Fruit fly (Drosophila melanogaster) whole organism, embryonic: Measurements from ENCODE around the gene Or67a.

ENCODE experiments used
- B-H2 ChIP-seq: fragments of 200-800 bp; sonication (Bioruptor generic); optimal IDR thresholded peaks from 2 replicates; lab custom pipeline; 2018; ENCODE audit warnings: missing biosample characterization, mild to moderate bottlenecking, missing genetic modification characterization
- Blimp-1 ChIP-seq: fragments of 200-800 bp; sonication (Bioruptor generic); optimal IDR thresholded peaks from 3 replicates; lab custom pipeline; 2018; ENCODE audit warnings: missing biosample characterization, missing genetic modification characterization, mild to moderate bottlenecking, moderate library complexity, missing genetic modification reagents
- CG10209 ChIP-seq: fragments of 200-800 bp; sonication (Bioruptor generic); optimal IDR thresholded peaks from 3 replicates; lab custom pipeline; 2017; ENCODE audit warnings: missing biosample characterization, mild to moderate bottlenecking, missing genetic modification characterization, missing genetic modification reagents
- CG10321 ChIP-seq: fragments of 200-800 bp; sonication (Bioruptor generic); IDR thresholded peaks from 2 replicates; pipeline ENCODE4 v1.3.6; 2022; ENCODE audit warnings: missing biosample characterization, missing genetic modification characterization
- CG12744 ChIP-seq: fragments of 200-800 bp; sonication (Bioruptor generic); optimal IDR thresholded peaks from 2 replicates; lab custom pipeline; 2016; ENCODE audit warnings: missing biosample characterization, missing genetic modification characterization
- CG12769 ChIP-seq: fragments of 200-800 bp; sonication (Bioruptor generic); optimal IDR thresholded peaks from 2 replicates; lab custom pipeline; 2019; ENCODE audit warnings: missing biosample characterization, mild to moderate bottlenecking, missing genetic modification characterization, moderate library complexity
- CG1647 ChIP-seq: fragments of 200-800 bp; sonication (Bioruptor generic); optimal IDR thresholded peaks from 3 replicates; lab custom pipeline; 2016; ENCODE audit warnings: missing biosample characterization, missing genetic modification characterization
- CG17802 ChIP-seq: fragments of 200-800 bp; sonication (Bioruptor generic); optimal IDR thresholded peaks from 2 replicates; lab custom pipeline; 2018; ENCODE audit warnings: missing biosample characterization, mild to moderate bottlenecking, missing genetic modification characterization, moderate library complexity
- CG18262 ChIP-seq: fragments of 200-800 bp; optimal IDR thresholded peaks from 3 replicates; lab custom pipeline; 2019; ENCODE audit warnings: missing biosample characterization, mild to moderate bottlenecking, missing genetic modification characterization, moderate library complexity
- CG1832 ChIP-seq: fragments of 200-800 bp; sonication (Bioruptor generic); optimal IDR thresholded peaks from 2 replicates; lab custom pipeline; 2017; ENCODE audit warnings: missing biosample characterization, mild to moderate bottlenecking, missing genetic modification characterization, inconsistent platforms
- CG18764 ChIP-seq: fragments of 200-800 bp; sonication (Bioruptor generic); optimal IDR thresholded peaks from 3 replicates; lab custom pipeline; 2016; ENCODE audit warnings: missing biosample characterization, missing genetic modification characterization
- CG2712 ChIP-seq: fragments of 200-800 bp; optimal IDR thresholded peaks from 3 replicates; lab custom pipeline; 2019; ENCODE audit warnings: missing biosample characterization, mild to moderate bottlenecking, missing genetic modification characterization, moderate library complexity
- CG3065 ChIP-seq: fragments of 200-800 bp; sonication (Bioruptor generic); optimal IDR thresholded peaks from 2 replicates; lab custom pipeline; 2016; ENCODE audit warnings: missing biosample characterization, missing genetic modification characterization
- CG32772 ChIP-seq: fragments of 200-800 bp; sonication (Bioruptor generic); IDR thresholded peaks from 2 replicates; pipeline ENCODE4 v1.3.6; 2022; ENCODE audit warnings: missing biosample characterization, missing genetic modification characterization
- CG33557 ChIP-seq: fragments of 200-800 bp; sonication (Bioruptor generic); optimal IDR thresholded peaks from 2 replicates; lab custom pipeline; 2019; ENCODE audit warnings: missing biosample characterization, mild to moderate bottlenecking, missing genetic modification characterization, moderate library complexity
- CG3407 ChIP-seq: fragments of 200-800 bp; sonication (Bioruptor generic); optimal IDR thresholded peaks from 2 replicates; lab custom pipeline; 2018; ENCODE audit warnings: missing biosample characterization, mild to moderate bottlenecking, missing genetic modification characterization
- CG4730 ChIP-seq: fragments of 200-800 bp; sonication (Bioruptor generic); IDR thresholded peaks from 2 replicates; pipeline ENCODE4 v1.3.6; 2022; ENCODE audit warnings: missing biosample characterization, missing genetic modification characterization
- CG7357 ChIP-seq: fragments of 200-800 bp; sonication (Bioruptor generic); IDR thresholded peaks from 3 replicates; pipeline ENCODE4 v1.3.6; 2022; ENCODE audit warnings: missing biosample characterization, missing genetic modification characterization
- Dad ChIP-seq: fragments of 200-800 bp; sonication (Bioruptor generic); optimal IDR thresholded peaks from 3 replicates; lab custom pipeline; 2016; ENCODE audit warnings: missing biosample characterization, missing genetic modification characterization
- E2f2 ChIP-seq: fragments of 200-800 bp; sonication (Bioruptor generic); IDR thresholded peaks from 2 replicates; pipeline ENCODE4 v1.3.6; 2022; ENCODE audit warnings: missing biosample characterization, missing genetic modification characterization
- Ets65A ChIP-seq: fragments of 200-800 bp; sonication (Bioruptor generic); peaks from one replicate; lab custom pipeline; 2016; ENCODE audit warnings: missing biosample characterization, missing genetic modification characterization
- Hr78 ChIP-seq, 2 experiments: fragments of 200-800 bp in 1 of 2; fragments of >200 bp in 1 of 2; sonication (Bioruptor generic) in 1 of 2; optimal IDR thresholded peaks; 2 replicates each; lab custom pipeline; 2017 to 2019; ENCODE audit warnings: missing biosample characterization in 2 of 2, missing genetic modification characterization in 2 of 2, mild to moderate bottlenecking in 1 of 2, moderate library complexity in 1 of 2
- Med ChIP-seq: fragments of 200-800 bp; sonication (Bioruptor generic); peaks from one replicate; lab custom pipeline; 2016; ENCODE audit warnings: missing biosample characterization, missing genetic modification characterization, mild to moderate bottlenecking, inconsistent platforms, moderate library complexity
- Myb ChIP-seq: fragments of 200-800 bp; sonication (Bioruptor generic); optimal IDR thresholded peaks from 2 replicates; lab custom pipeline; 2016; ENCODE audit warnings: missing biosample characterization, missing genetic modification characterization
- Nf-YA ChIP-seq: fragments of 200-800 bp; sonication (Bioruptor generic); IDR thresholded peaks from 2 replicates; pipeline ENCODE4 v1.3.6; 2022; ENCODE audit warnings: missing biosample characterization, missing genetic modification characterization
- Nf-YC ChIP-seq: fragments of 200-800 bp; optimal IDR thresholded peaks from 3 replicates; lab custom pipeline; 2019; ENCODE audit warnings: missing biosample characterization, mild to moderate bottlenecking, missing genetic modification characterization, moderate library complexity
- Spps ChIP-seq: fragments of 200-800 bp; sonication (Bioruptor generic); optimal IDR thresholded peaks from 2 replicates; lab custom pipeline; 2018; ENCODE audit warnings: missing biosample characterization, mild to moderate bottlenecking, missing genetic modification characterization
- Stat92E ChIP-seq, 3 experiments: fragments of >200 bp in 2 of 3; fragments of 200-800 bp in 1 of 3; sonication (Bioruptor generic) in 1 of 3; optimal IDR thresholded peaks; 2 replicates each; lab custom pipeline; 2017 to 2019; ENCODE audit warnings: missing biosample characterization in 3 of 3, missing genetic modification characterization in 3 of 3, mild to moderate bottlenecking in 1 of 3, moderate library complexity in 1 of 3
- Usf ChIP-seq: fragments of 200-800 bp; sonication (Bioruptor generic); optimal IDR thresholded peaks from 2 replicates; lab custom pipeline; 2017; ENCODE audit warnings: missing genotype, missing biosample characterization, missing genetic modification characterization
- aop ChIP-seq: fragments of 200-800 bp; sonication (Bioruptor generic); IDR thresholded peaks from 2 replicates; pipeline ENCODE4 v1.3.6; 2022; ENCODE audit warnings: missing biosample characterization, missing genetic modification characterization
- chm ChIP-seq: fragments of 200-800 bp; sonication (Bioruptor generic); IDR thresholded peaks from 2 replicates; pipeline ENCODE4 v1.3.6; 2022; ENCODE audit warnings: missing biosample characterization, missing genetic modification characterization
- corto ChIP-seq: fragments of 200-800 bp; sonication (Bioruptor generic); optimal IDR thresholded peaks from 2 replicates; lab custom pipeline; 2016; ENCODE audit warnings: missing biosample characterization, mild to moderate bottlenecking, missing genetic modification characterization, moderate library complexity
- en ChIP-seq: fragments of 200-800 bp; sonication (Bioruptor generic); optimal IDR thresholded peaks from 2 replicates; lab custom pipeline; 2016; ENCODE audit warnings: missing biosample characterization, missing genetic modification characterization
- fd96Cb ChIP-seq: fragments of 200-800 bp; sonication (Bioruptor generic); optimal IDR thresholded peaks from 2 replicates; lab custom pipeline; 2018; ENCODE audit warnings: missing biosample characterization, mild to moderate bottlenecking, missing genetic modification characterization, moderate library complexity
- lbe ChIP-seq: fragments of 200-800 bp; sonication (Bioruptor generic); optimal IDR thresholded peaks from 2 replicates; lab custom pipeline; 2016; ENCODE audit warnings: missing biosample characterization, mild to moderate bottlenecking, missing genetic modification characterization
- nom ChIP-seq: fragments of 200-800 bp; sonication (Bioruptor generic); optimal IDR thresholded peaks from 2 replicates; lab custom pipeline; 2017; ENCODE audit warnings: missing biosample characterization, missing genetic modification characterization, mild to moderate bottlenecking, moderate library complexity, missing genetic modification reagents
- oc ChIP-seq: fragments of 200-800 bp; sonication (Bioruptor generic); optimal IDR thresholded peaks from 2 replicates; lab custom pipeline; 2018; ENCODE audit warnings: missing biosample characterization, mild to moderate bottlenecking, missing genetic modification characterization, moderate library complexity
- pita ChIP-seq: fragments of 200-800 bp; sonication (Bioruptor generic); optimal IDR thresholded peaks from 2 replicates; lab custom pipeline; 2017; ENCODE audit warnings: missing biosample characterization, mild to moderate bottlenecking, missing genetic modification characterization
- pros ChIP-seq: fragments of 200-800 bp; sonication (Bioruptor generic); optimal IDR thresholded peaks from 3 replicates; lab custom pipeline; 2019; ENCODE audit warnings: missing biosample characterization, mild to moderate bottlenecking, missing genetic modification characterization, moderate library complexity
- ro ChIP-seq: fragments of 200-800 bp; sonication (Bioruptor generic); IDR thresholded peaks from 2 replicates; pipeline ENCODE4 v1.3.6; 2022; ENCODE audit warnings: missing biosample characterization, missing genetic modification characterization
- sens ChIP-seq: fragments of 200-800 bp; sonication (Bioruptor generic); peaks from one replicate; lab custom pipeline; 2016; ENCODE audit warnings: missing biosample characterization, missing genetic modification characterization
- sqz ChIP-seq: fragments of 200-800 bp; sonication (Bioruptor generic); optimal IDR thresholded peaks from 3 replicates; lab custom pipeline; 2018; ENCODE audit warnings: missing biosample characterization, mild to moderate bottlenecking, missing genetic modification characterization
- tup ChIP-seq: fragments of 200-800 bp; sonication (Bioruptor generic); optimal IDR thresholded peaks from 2 replicates; lab custom pipeline; 2016; ENCODE audit warnings: missing biosample characterization, mild to moderate bottlenecking, missing genetic modification characterization, moderate library complexity
- zf30C ChIP-seq: fragments of 200-800 bp; sonication (Bioruptor generic); optimal IDR thresholded peaks from 3 replicates; lab custom pipeline; 2018; ENCODE audit warnings: missing biosample characterization, mild to moderate bottlenecking, missing genetic modification characterization

Gene Or67a

DNA sequence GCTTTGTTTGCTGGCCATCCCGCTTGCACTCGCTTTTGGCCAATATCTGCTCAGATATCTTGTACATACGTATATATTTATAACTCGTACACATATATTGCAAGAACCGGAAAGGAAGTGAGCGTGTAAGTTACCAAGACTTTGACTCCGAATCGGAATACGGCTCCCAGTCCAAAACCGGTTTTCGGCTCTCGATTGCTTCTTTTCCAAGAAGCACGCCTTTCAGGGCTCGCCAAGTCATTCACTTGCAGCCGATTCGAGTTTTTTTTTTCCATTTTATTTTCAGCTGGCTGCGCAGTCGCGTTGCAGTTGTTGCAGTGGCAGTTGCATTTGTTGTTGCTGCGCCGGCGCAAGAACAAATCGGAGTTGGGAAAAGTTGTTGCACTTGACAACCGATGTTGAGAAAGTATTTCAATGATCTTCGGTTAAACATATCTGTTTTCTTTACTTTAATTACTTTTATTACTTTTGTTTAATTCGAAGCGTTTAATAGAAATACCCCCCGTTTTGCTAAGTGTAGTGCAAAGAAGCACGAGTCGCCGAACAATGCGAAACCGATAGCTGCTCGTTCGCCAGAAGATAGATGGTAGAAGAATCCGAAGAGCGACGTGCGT is 20.9 kb downstream of the Or67a start (continued):
- TF ChIP-seq lbe (peak; percentile 61), CG4730 (GFP tag; lab: Robert Waterston, UW) (no peak), zf30C (GFP tag; lab: Kevin White, UChicago) (no peak), sens (GFP tag; lab: Kevin White, UChicago) (peak; percentile 73), CG1647 (GFP tag; lab: Kevin White, UChicago) (no peak), en (GFP tag; lab: Kevin White, UChicago) (no peak), CG3407 (GFP tag; lab: Kevin White, UChicago) (no peak), Spps (no peak), Stat92E (GFP tag; optimal IDR thresholded peaks at IDR 0.05; lab: Kevin White, UChicago) (peak in 1 of 3 experiments; percentile 74), Dad (GFP tag; lab: Kevin White, UChicago) (no peak), Usf (GFP tag; lab: Kevin White, UChicago) (no peak), CG17802 (tag; lab: Kevin White, UChicago) (no peak), pros (no peak), Blimp-1 (GFP tag; lab: Kevin White, UChicago) (peak; percentile 2), CG33557 (GFP tag; lab: Kevin White, UChicago) (no peak), aop (GFP tag; lab: Robert Waterston, UW) (no peak), fd96Cb (no peak), CG2712 (tag; lab: Kevin White, UChicago) (peak; percentile 35), CG18262 (peak; percentile 15), corto (GFP tag; lab: Kevin White, UChicago) (peak; percentile 49), sqz (GFP tag; lab: Kevin White, UChicago) (peak; percentile 47), CG12744 (no peak), E2f2 (GFP tag; lab: Robert Waterston, UW) (no peak), Nf-YA (GFP tag; lab: Robert Waterston, UW) (no peak), CG7357 (GFP tag; lab: Robert Waterston, UW) (0 out of 3 replicates have a peak, but pooled peaks have one; percentile 9), pita (GFP tag; lab: Kevin White, UChicago) (no peak), nom (GFP tag; lab: Kevin White, UChicago) (peak; percentile 61), ro (no peak), CG32772 (GFP tag; lab: Robert Waterston, UW) (peak; percentile 14; the same call in 1 of the 2 replicates), Myb (GFP tag; lab: Kevin White, UChicago) (no peak), tup (GFP tag; lab: Kevin White, UChicago) (no peak), chm (GFP tag; lab: Robert Waterston, UW) (no peak), CG10209 (GFP tag; lab: Kevin White, UChicago) (no peak), Ets65A (GFP tag; lab: Kevin White, UChicago) (peak; percentile 78), CG3065 (GFP tag; lab: Kevin White, UChicago) (no peak)

DNA sequence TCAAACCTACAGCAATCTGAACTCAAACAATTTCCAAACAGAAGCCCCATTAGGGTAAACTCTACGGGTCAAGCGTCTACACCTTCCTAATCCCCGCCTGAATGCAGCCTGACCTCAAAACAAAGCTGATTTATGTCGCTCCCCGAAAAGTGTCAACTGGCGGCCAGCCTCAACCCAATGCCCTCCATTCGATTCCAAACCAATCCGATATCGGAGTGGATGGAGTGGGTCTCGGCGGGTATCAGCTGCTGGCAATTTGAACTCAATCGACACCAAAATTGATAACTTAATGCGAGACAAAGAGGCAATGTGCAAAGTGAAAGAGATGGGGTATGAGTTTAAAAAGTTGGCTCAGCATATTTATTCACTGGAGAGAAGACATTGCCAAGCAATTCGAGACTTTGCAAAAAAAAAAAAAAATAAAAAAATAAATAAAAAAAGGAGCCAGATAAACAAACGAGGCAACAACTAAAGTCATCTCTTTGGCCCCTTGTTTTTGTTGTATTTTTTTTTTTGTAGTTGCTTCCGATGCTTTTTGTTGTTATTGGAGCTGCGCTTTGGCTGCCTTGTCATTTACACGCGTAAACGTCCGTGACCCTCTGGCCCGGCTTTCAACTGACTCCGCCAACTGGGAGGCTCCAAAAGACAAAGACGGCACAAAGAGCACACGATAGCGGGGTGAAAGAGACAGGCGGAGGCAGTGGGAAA is 22.2 kb downstream of the Or67a start:
- TF ChIP-seq B-H2: no peak
- peak; percentile 71 for TF ChIP-seq oc (tag; lab: Kevin White, UChicago)
- TF ChIP-seq Nf-YC (tag; lab: Kevin White, UChicago): peak; percentile 23
- peak; percentile 86 for TF ChIP-seq nom (GFP tag; lab: Kevin White, UChicago)
- TF ChIP-seq Med (GFP tag; lab: Kevin White, UChicago): peak; percentile 32
- no peak for TF ChIP-seq CG18764
- 0 out of 2 replicates have a peak, but pooled peaks have one; percentile 46 for TF ChIP-seq CG10321 (GFP tag; lab: Robert Waterston, UW)
- peak; percentile 27 for TF ChIP-seq CG1832 (GFP tag; lab: Kevin White, UChicago)
- TF ChIP-seq Hr78 (GFP tag; optimal IDR thresholded peaks at IDR 0.05; lab: Kevin White, UChicago): peak in 1 of 2 experiments; percentile 72
- peak; percentile 40 for TF ChIP-seq sqz (GFP tag; lab: Kevin White, UChicago)
- TF ChIP-seq CG12769 (tag; lab: Kevin White, UChicago): peak; percentile 19
